Fruit fly (Drosophila melanogaster) whole organism, wandering third instar larva: ENCODE measurements around the gene STUB1.

ENCODE experiments used
- Abd-B ChIP-seq: fragments of >200 bp; optimal IDR thresholded peaks from 2 replicates; lab custom pipeline; 2017; ENCODE audit warnings: missing biosample characterization, missing genetic modification characterization
- CG32264 ChIP-seq: fragments of 200-800 bp; sonication (Bioruptor generic); optimal IDR thresholded peaks from 2 replicates; lab custom pipeline; 2016; ENCODE audit warnings: missing biosample characterization, missing genetic modification characterization
- CG9705 ChIP-seq: fragments of 200-800 bp; sonication (Bioruptor generic); optimal IDR thresholded peaks from 2 replicates; lab custom pipeline; 2018; ENCODE audit warnings: missing biosample characterization, mild to moderate bottlenecking, missing genetic modification characterization
- CrebA ChIP-seq: fragments of 200-800 bp; sonication (Bioruptor generic); optimal IDR thresholded peaks from 2 replicates; lab custom pipeline; 2016; ENCODE audit warnings: missing biosample characterization, mild to moderate bottlenecking, missing genetic modification characterization, borderline replicate concordance
- Dif ChIP-seq: fragments of 200-275, 200-300 bp; sonication (Bioruptor generic); optimal IDR thresholded peaks from 2 replicates; lab custom pipeline; 2018; ENCODE audit warnings: missing biosample characterization, missing genetic modification characterization; ENCODE audit not compliant: partially characterized antibody
- GATAd ChIP-seq: sonication (Bioruptor generic); optimal IDR thresholded peaks from 2 replicates; lab custom pipeline; 2016; ENCODE audit warnings: missing biosample characterization, missing genetic modification characterization
- HLH106 ChIP-seq: fragments of 200-800 bp; optimal IDR thresholded peaks from 3 replicates; lab custom pipeline; 2019; ENCODE audit warnings: missing biosample characterization, mild to moderate bottlenecking, missing genetic modification characterization, moderate library complexity
- Hnf4 ChIP-seq: fragments of 200-800 bp; sonication (Bioruptor generic); optimal IDR thresholded peaks from 2 replicates; lab custom pipeline; 2016; ENCODE audit warnings: missing biosample characterization, mild to moderate bottlenecking, missing genetic modification characterization
- Hr78 ChIP-seq: fragments of >200 bp; optimal IDR thresholded peaks from 2 replicates; lab custom pipeline; 2017; ENCODE audit warnings: missing biosample characterization, missing genetic modification characterization
- Hr83 ChIP-seq: fragments of 200-300 bp; sonication (Bioruptor generic); optimal IDR thresholded peaks from 2 replicates; lab custom pipeline; 2016; ENCODE audit warnings: missing biosample characterization, mild to moderate bottlenecking, missing genetic modification characterization, moderate library complexity; ENCODE audit not compliant: poor library complexity, severe bottlenecking
- Jra ChIP-seq: sonication (Bioruptor generic); optimal IDR thresholded peaks from 2 replicates; lab custom pipeline; 2016; ENCODE audit warnings: missing biosample characterization, missing genetic modification characterization
- Mio ChIP-seq: sonication (Bioruptor generic); optimal IDR thresholded peaks from 2 replicates; lab custom pipeline; 2016; ENCODE audit warnings: missing biosample characterization, missing genetic modification characterization
- Myc ChIP-seq: fragments of >200 bp; optimal IDR thresholded peaks from 2 replicates; lab custom pipeline; 2017
- N ChIP-seq: fragments of >200 bp; optimal IDR thresholded peaks from 2 replicates; lab custom pipeline; 2018; ENCODE audit warnings: missing biosample characterization, missing external identifiers, missing genetic modification characterization
- OdsH ChIP-seq: fragments of 200-800 bp; sonication (Bioruptor generic); optimal IDR thresholded peaks from 2 replicates; lab custom pipeline; 2016; ENCODE audit warnings: missing biosample characterization, mild to moderate bottlenecking, missing genetic modification characterization
- Rel ChIP-seq, 2 experiments: fragments of 200-800 bp; sonication (Bioruptor generic) in 1 of 2; optimal IDR thresholded peaks; 2 replicates in 1 of 2; 3 replicates in 1 of 2; lab custom pipeline; 2016 to 2019; ENCODE audit warnings: mild to moderate bottlenecking in 2 of 2, missing biosample characterization in 2 of 2, missing genetic modification characterization in 2 of 2, moderate library complexity in 1 of 2
- Vsx2 ChIP-seq: fragments of 200-300, 225-300 bp; sonication (Bioruptor generic); optimal IDR thresholded peaks from 2 replicates; lab custom pipeline; 2018; ENCODE audit warnings: missing biosample characterization, missing genetic modification characterization; ENCODE audit not compliant: partially characterized antibody
- br ChIP-seq: fragments of 200-800 bp; sonication (Bioruptor generic); optimal IDR thresholded peaks from 2 replicates; lab custom pipeline; 2016; ENCODE audit warnings: missing biosample characterization, missing genetic modification characterization
- brk ChIP-seq: fragments of 200-800 bp; sonication (Bioruptor generic); optimal IDR thresholded peaks from 2 replicates; lab custom pipeline; 2016; ENCODE audit warnings: missing biosample characterization, mild to moderate bottlenecking, missing genetic modification characterization
- dl ChIP-seq, 2 experiments: fragments of 175-275, 200-275 bp in 1 of 2; fragments of 200-275 bp in 1 of 2; sonication (Bioruptor generic); optimal IDR thresholded peaks; lab custom pipeline; 2018; ENCODE audit warnings: mild to moderate bottlenecking in 2 of 2, missing biosample characterization in 2 of 2, missing genetic modification characterization in 2 of 2, moderate library complexity in 2 of 2; ENCODE audit not compliant: partially characterized antibody in 2 of 2, insufficient read depth in 1 of 2
- dmrt93B ChIP-seq: fragments of 200-800 bp; sonication (Bioruptor generic); optimal IDR thresholded peaks from 2 replicates; lab custom pipeline; 2018; ENCODE audit warnings: missing biosample characterization, mild to moderate bottlenecking, missing genetic modification characterization
- dsf ChIP-seq: sonication (Bioruptor generic); optimal IDR thresholded peaks from 2 replicates; lab custom pipeline; 2016; ENCODE audit warnings: missing biosample characterization, missing genetic modification characterization, borderline replicate concordance
- ey ChIP-seq: fragments of 200-800 bp; sonication (Bioruptor generic); optimal IDR thresholded peaks from 2 replicates; lab custom pipeline; 2016; ENCODE audit warnings: missing biosample characterization, missing genetic modification characterization
- foxo ChIP-seq, 2 experiments: fragments of 200-800 bp; sonication (Bioruptor generic); optimal IDR thresholded peaks; 2 replicates in 1 of 2; 3 replicates in 1 of 2; lab custom pipeline; 2016 to 2017; ENCODE audit warnings: missing biosample characterization in 2 of 2, missing genetic modification characterization in 2 of 2
- fru ChIP-seq: fragments of 200-800 bp; sonication (Bioruptor generic); optimal IDR thresholded peaks from 3 replicates; lab custom pipeline; 2016; ENCODE audit warnings: missing biosample characterization, mild to moderate bottlenecking, missing genetic modification characterization
- h ChIP-seq: fragments of 200-800 bp; sonication (Bioruptor generic); optimal IDR thresholded peaks from 3 replicates; lab custom pipeline; 2016; ENCODE audit warnings: missing biosample characterization, mild to moderate bottlenecking, missing genetic modification characterization
- jim ChIP-seq: fragments of 175-275, 200-325 bp; sonication (Bioruptor generic); optimal IDR thresholded peaks from 2 replicates; lab custom pipeline; 2016; ENCODE audit warnings: missing biosample characterization, mild to moderate bottlenecking, missing genetic modification characterization
- psq ChIP-seq: fragments of 200-800 bp; sonication (Bioruptor generic); optimal IDR thresholded peaks from 3 replicates; lab custom pipeline; 2017; ENCODE audit warnings: missing biosample characterization, mild to moderate bottlenecking, missing genetic modification characterization, moderate library complexity
- rgr ChIP-seq: fragments of 200-800 bp; sonication (Bioruptor generic); optimal IDR thresholded peaks from 3 replicates; lab custom pipeline; 2016; ENCODE audit warnings: missing biosample characterization, mild to moderate bottlenecking, missing genetic modification characterization
- sage ChIP-seq: fragments of 200-800 bp; sonication (Bioruptor generic); optimal IDR thresholded peaks from 2 replicates; lab custom pipeline; 2016; ENCODE audit warnings: missing biosample characterization, mild to moderate bottlenecking, missing genetic modification characterization
- sv ChIP-seq: fragments of 200-800 bp; sonication (Bioruptor generic); optimal IDR thresholded peaks from 3 replicates; lab custom pipeline; 2016; ENCODE audit warnings: missing biosample characterization, missing genetic modification characterization
- usp ChIP-seq: fragments of >200 bp; optimal IDR thresholded peaks from 2 replicates; lab custom pipeline; 2017; ENCODE audit warnings: missing biosample characterization, missing genetic modification characterization
- woc ChIP-seq: sonication (Bioruptor generic); optimal IDR thresholded peaks from 2 replicates; lab custom pipeline; 2016; ENCODE audit warnings: missing biosample characterization, mild to moderate bottlenecking, missing genetic modification characterization

Gene STUB1

DNA sequence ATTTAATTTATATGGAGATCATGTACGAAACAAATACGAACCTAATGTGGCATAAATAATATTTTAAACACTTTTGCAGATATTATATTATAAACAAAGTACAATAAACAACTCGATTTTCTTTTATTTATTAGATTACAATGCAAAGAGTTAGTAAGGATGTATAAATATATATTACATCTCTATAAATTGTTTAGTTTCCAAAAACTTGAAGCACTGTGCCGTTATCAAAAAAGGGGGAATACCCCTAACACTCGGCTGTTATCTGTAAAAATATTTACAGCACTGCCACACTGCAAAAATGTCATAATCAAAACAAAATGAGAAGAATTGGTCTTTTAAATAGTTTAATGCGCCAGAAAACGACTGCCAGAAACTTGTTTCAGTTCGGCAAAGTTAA is 8.8 kb upstream of the STUB1 start, which contains the start of gene CG5188 (continued):
- TF ChIP-seq Jra (no peak), dmrt93B (no peak), Abd-B (GFP tag; lab: Kevin White, UChicago) (no peak), rgr (GFP tag; lab: Kevin White, UChicago) (peak; percentile 40), sv (GFP tag; lab: Kevin White, UChicago) (no peak), br (GFP tag; lab: Kevin White, UChicago) (no peak), Rel (GFP tag; optimal IDR thresholded peaks at IDR 0.05; lab: Kevin White, UChicago) (no peak), Rel (tag; optimal IDR thresholded peaks at IDR 0.05; lab: Kevin White, UChicago) (peak; percentile 82), ey (GFP tag; lab: Kevin White, UChicago) (peak; percentile 28), CrebA (no peak), psq (peak; percentile 72), Dif (GFP tag; lab: Kevin White, UChicago) (no peak), GATAd (GFP tag; lab: Kevin White, UChicago) (no peak), Myc (no peak), fru (GFP tag; lab: Kevin White, UChicago) (no peak), CG32264 (GFP tag; lab: Kevin White, UChicago) (no peak), OdsH (GFP tag; lab: Kevin White, UChicago) (peak; percentile 44), Mio (GFP tag; lab: Kevin White, UChicago) (no peak), HLH106 (tag; lab: Kevin White, UChicago) (peak; percentile 51)

DNA sequence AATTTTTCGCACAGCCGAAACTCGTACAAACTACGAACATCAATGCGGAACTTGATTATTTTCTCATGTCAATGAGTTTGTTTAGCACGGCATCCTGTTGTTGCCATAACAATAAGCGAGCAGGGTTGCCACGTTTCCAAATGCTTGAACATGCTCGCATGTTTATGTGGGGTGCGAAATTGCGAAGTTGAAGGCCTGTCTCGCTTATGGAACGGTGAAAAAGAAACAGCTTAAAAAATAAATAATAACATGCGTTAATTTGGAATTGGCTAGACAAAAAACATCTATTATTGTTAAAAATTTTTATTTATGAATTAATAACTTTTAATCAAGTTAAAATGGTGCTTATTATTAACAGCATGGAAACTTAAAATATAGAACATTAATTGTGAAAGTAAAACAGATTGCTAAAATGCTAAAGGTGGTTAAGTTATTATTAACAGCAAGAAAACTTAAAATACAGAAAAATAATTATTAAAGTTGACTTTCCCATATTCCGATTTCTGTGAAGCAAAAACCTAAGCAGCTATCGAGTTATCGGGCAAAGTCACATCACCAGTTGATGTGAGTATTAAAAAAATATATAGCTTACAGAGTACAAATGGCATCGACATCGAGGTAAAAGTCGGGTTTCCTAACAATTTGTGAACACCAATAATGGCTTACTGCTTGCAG is 6.4 kb upstream of the STUB1 start, which contains the start of the genes Bug22 and TfIIB:
TSS of gene Bug22 (minus strand) at position 117 of the 675 bp plus-strand sequence.
TSS of gene TfIIB (plus strand) at position 537 of the 675 bp plus-strand sequence.
- TF ChIP-seq sv (GFP tag; lab: Kevin White, UChicago) (peak; percentile 63), jim (peak; percentile 13), Dif (GFP tag; lab: Kevin White, UChicago) (no peak), woc (peak; percentile 86), br (GFP tag; lab: Kevin White, UChicago) (no peak), Vsx2 (GFP tag; lab: Kevin White, UChicago) (no peak), N (GFP tag; lab: Kevin White, UChicago) (no peak), Hnf4 (peak; percentile 79), CG32264 (GFP tag; lab: Kevin White, UChicago) (no peak), psq (peak; percentile 62), foxo (GFP tag; optimal IDR thresholded peaks at IDR 0.05; lab: Kevin White, UChicago) (no peak), CG9705 (GFP tag; lab: Kevin White, UChicago) (peak; percentile 60), dl (GFP tag; optimal IDR thresholded peaks at IDR 0.05; lab: Kevin White, UChicago; ENCODE audit: insufficient read depth in 1 of 2, partially characterized antibody in 2 of 2) (no peak), Hr78 (GFP tag; lab: Kevin White, UChicago) (no peak), usp (GFP tag; lab: Kevin White, UChicago) (no peak), Mio (GFP tag; lab: Kevin White, UChicago) (no peak), Jra (peak; percentile 66), Hr83 (GFP tag; lab: Kevin White, UChicago) (peak; percentile 94), dsf (GFP tag; lab: Kevin White, UChicago) (peak; percentile 50), sage (no peak), rgr (GFP tag; lab: Kevin White, UChicago) (peak; percentile 72), ey (GFP tag; lab: Kevin White, UChicago) (peak; percentile 70), CrebA (no peak), HLH106 (tag; lab: Kevin White, UChicago) (peak; percentile 65), h (GFP tag; lab: Kevin White, UChicago) (no peak), Myc (no peak), OdsH (GFP tag; lab: Kevin White, UChicago) (peak; percentile 69), brk (GFP tag; lab: Kevin White, UChicago) (no peak)

DNA sequence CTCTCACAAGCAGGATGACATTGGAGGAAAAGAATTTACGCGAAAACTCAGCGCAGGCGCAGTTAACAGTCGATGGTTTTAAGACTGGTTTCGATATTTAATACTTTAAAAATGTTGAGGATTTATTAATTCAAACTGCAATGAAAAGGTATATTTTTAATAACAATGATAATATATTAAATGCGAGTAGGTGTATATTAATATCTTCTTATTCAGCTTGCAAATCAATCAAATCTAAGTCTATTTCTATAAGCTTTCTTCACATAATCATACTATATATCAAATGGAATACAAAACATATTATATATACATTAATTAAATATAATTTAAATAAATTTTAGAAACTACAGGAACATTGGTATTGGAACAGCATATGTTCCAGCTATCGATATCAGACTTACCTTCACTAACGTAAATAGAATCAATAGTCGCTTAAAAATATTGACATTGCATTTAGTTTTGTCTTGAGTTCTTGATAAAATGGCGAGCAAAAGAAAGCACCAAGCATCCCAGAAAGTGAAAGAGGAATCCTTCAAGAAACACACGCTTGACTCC is 1.7 kb upstream of the STUB1 start, which contains the start of the genes TBC1D16 and holn1:
TSS of gene TBC1D16 (minus strand) at position 51 of the 555 bp plus-strand sequence.
TSS of gene holn1 (plus strand) at position 390 of the 555 bp plus-strand sequence.
- no peak for TF ChIP-seq Vsx2 (GFP tag; lab: Kevin White, UChicago)
